Worm (Caenorhabditis elegans): ENCODE measurements around the gene fbxa-182.

The fbxa-182 gene

DNA sequence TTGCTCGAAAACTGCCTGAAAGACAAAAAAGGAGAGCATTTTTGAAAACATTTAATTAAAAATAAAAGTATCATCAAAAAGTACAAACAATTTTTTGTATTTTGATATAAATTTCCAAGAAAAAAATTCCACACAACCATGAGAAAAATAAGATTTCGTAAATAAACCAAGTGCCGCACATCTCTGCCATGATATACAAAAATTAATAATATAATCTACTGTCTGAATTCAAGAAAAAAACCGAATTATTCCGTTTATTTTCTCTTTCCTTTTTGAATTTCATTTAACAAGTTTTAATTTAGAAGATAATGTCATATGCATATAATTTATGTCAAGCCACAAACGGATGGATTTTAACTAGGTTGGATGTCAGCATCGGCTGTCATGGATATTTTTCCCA is 9.4 kb upstream of the fbxa-182 start, which contains the start of gene F42G2.2:
Gene F42G2.2, plus strand, starts transcription at position 301 of the 400 bp plus-strand sequence.
- no peak for TF ChIP-seq unc-62 (GFP tag; optimal IDR thresholded peaks at IDR 0.05)

DNA sequence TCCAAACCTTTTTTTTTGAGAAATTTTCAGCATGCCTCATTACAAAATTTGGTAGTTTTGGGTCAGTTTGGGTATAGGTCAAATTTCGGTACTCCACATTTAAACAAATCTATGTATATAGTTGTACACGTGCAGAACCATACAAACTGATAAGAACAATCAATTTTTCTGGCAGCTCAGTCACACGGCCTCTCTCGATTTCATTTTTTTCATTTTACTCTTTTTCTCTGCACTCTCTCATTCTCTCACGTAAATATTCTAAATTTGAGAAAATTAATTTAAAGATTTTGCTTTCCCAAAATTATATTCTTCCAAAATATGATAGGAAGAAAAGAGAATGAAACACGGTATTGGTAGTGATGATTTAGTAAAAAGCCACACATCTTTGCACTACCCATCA is 8.6 kb upstream of the fbxa-182 start:
- no peak for TF ChIP-seq unc-62 (GFP tag; optimal IDR thresholded peaks at IDR 0.05)

DNA sequence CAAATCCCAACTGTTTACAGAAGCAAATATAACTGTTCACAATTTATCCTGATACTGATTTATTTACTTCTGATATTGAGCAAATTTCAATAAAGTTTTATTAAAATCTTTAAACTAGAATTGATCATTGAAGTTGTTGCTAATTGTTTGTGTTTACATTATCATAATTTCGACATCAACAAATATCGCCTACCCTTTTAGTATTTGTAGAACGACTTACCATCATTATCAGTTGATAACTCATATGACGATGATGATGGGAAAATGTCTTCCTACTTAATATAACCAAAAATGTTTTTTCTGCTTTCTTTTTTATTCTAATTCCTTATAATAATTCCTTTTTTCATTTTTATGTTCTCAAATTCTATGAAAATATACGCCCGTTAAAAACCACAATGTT is 8.1 kb upstream of the fbxa-182 start:
- TF ChIP-seq unc-62 (GFP tag; optimal IDR thresholded peaks at IDR 0.05) = no peak

DNA sequence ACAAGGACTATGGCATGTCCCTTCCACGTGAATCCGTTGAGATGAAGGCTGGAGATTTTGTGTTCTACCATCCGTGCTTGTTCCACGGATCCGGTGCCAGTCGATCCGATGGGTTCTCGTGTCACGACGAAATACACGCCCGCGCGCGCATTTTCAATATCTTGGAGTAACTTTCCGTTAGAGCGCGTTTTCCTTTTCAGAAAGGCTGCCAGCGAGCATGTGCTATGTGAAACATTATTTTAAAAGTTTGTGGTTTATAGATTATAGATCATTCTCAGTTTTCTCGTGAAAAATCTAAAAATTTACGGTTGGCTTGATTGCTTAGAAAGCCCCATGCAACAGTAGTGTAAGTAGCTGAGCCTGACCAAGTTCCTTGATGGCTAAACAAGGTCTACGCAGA is 6.3 kb upstream of the fbxa-182 start, which contains the start of gene fbxc-20:
Gene fbxc-20, plus strand, starts transcription at position 301 of the 400 bp plus-strand sequence.
- no peak for TF ChIP-seq unc-62 (GFP tag; optimal IDR thresholded peaks at IDR 0.05)

DNA sequence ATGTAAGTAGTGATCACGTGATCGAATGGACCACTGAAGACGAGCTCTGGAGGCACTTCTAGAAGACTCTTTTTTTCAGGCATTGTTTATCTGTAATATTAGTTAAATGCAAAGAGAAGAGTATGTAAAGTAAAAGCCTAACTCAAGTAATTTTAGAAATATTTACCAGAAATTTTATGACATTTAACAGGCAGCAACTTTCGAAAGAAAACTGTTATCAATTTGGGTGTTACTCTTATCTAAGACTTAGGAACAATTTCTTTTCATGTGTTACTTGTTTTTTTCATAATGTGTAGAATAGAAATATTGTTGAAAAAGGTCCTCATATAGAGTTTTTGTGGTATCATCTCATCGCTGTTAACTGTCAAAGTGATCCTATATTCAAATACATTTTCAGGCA is 5.3 kb upstream of the fbxa-182 start, which contains the start of the genes F42G2.5 and F42G2.7:
Gene F42G2.5, minus strand, starts transcription at position 101 of the 400 bp plus-strand sequence.
Gene F42G2.7, plus strand, starts transcription at position 270 of the 400 bp plus-strand sequence.
- no peak for TF ChIP-seq unc-62 (GFP tag; optimal IDR thresholded peaks at IDR 0.05)

DNA sequence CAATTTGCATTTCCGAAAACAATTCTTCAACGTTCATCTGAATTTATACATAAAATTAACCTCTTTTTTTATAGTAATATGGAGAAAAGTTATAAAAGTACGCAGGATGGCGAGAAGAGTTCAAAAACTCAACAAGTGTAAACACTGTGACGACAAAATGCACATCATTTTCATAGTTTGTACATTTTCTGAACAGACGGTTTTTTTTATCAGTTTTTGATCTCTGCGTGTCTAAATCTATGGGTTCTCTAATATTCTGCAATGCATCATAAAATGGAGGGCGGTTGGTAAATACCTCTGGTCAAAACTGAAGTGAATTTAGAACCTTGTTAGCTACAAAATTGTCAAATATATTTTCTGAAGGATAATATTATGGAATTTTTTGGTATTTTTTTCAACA is 2.9 kb upstream of the fbxa-182 start, which contains the start of gene fbxa-4:
Gene fbxa-4, minus strand, starts transcription at position 93 of the 400 bp plus-strand sequence.
- no peak for TF ChIP-seq unc-62 (GFP tag; optimal IDR thresholded peaks at IDR 0.05)

DNA sequence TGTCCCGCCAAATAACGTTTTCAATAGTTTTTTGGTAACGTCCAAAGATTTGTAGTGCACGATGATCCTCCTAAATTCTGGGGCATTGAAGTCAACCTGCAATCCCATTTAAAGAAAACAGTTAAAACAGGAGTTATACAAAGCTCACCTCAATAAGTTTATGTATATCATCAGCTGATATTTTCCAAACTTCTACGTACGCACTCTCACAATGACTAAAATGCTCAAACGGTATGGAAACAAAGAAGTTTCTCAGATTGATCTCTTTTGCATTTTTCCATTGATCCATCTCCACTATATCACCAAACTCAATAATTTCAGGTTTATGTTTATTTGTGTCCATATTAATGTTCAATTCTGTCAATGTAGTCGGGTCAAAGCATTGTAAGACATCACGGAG is 994 bp downstream of the fbxa-182 start:
- no peak for TF ChIP-seq unc-62 (GFP tag; optimal IDR thresholded peaks at IDR 0.05)

DNA sequence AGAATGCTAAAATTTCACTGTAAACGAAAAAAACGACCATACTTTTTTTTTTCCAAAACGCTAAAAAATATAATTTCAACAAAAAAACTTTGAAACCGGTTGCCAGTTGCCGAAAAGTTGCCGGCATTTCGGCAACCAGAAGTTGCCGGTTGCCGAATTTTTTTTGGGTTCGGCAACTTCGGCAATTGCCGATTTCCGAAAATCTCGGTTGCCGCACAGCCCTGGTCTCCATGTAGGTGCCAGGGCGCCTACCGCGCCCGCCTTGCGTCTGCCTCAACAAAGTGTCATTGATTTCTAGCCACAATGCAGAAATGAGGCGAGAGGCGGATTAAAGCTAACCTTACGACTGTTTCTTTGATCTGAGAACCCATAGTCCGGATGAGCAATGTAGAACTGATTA is 1.5 kb downstream of the fbxa-182 start:
- no peak for TF ChIP-seq unc-62 (GFP tag; optimal IDR thresholded peaks at IDR 0.05)

DNA sequence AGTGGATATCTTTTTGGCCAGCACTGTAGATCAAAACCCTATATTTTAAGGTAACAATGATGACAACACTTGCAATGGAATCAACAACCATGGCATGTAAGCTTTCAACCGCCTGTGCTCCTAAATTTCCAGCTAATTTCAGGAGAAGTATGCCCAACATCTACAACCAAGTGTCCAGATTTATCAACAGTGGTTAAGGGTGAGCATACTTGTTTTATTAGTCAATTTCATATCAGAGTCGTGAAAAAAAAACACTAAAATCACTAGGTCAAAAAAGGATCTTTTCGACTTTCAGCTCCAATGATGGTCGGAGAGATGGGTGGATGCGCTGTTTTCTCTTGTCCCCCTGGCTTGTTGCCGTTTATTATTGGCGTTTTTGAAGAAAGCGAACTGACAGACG is 8.6 kb downstream of the fbxa-182 start, which contains the start of gene F16G10.1:
Gene F16G10.1, plus strand, starts transcription at position 301 of the 400 bp plus-strand sequence.
- TF ChIP-seq unc-62 (GFP tag; optimal IDR thresholded peaks at IDR 0.05) = no peak

DNA sequence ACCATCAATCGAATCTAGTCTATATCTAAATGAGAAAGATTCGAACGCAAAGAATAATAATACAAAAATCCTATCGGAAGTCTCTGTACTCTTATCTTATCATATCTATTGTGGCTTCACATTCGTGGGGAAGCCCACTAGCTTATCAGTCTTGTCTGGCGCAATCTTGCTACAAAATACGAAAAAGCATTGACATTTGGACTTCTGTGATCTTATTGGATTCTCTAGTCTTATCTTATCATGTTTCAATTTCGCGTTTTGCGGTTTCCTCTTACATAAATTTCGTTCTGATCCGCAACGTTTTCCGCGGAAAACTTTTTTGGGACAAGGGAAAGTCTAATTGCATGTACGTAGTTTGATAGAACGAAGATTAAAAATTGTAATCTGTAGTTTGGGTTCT is 12.7 kb downstream of the fbxa-182 start:
- no peak for TF ChIP-seq unc-62 (GFP tag; optimal IDR thresholded peaks at IDR 0.05)

DNA sequence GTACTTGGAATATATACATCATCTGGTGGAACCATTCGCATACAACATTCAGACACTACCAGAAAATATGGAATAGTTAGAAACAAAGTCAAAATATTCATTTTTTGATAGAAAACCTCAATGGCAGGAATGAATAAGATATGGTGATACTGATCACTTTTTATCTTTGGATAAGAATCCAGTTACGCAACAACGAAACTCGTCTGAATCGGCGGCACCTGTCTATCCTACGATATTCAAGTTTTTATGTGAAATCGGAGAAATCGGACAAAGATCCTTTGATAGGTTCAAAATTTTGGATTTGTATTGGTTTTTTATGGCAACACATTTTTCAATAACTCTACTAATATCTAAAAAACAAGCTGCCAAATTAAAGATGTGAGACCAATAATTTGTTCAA is 13.7 kb downstream of the fbxa-182 start, which contains the start of gene F16G10.14:
Gene F16G10.14, minus strand, starts transcription at position 101 of the 400 bp plus-strand sequence.
- no peak for TF ChIP-seq unc-62 (GFP tag; optimal IDR thresholded peaks at IDR 0.05)

DNA sequence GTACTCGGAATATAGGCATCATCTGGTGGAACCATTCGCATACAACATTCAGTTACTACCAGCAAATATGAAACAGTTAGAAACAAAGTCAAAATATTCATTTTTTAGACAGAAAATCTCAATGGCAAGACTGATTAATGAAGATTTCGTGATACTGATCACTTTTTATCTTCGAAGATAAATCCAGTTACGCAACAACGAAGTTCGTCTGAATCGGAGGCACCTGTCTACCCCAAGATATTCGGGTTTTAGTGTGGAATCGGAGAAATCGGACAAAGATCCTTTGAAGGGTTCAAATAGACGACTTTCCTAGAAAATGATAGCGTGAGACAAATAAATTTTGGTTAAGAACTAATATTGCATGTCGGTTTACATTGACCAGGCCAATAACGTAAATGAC is 16.7 kb downstream of the fbxa-182 start, which contains the start of gene F16G10.13:
Gene F16G10.13, minus strand, starts transcription at position 101 of the 400 bp plus-strand sequence.
- no peak for TF ChIP-seq unc-62 (GFP tag; optimal IDR thresholded peaks at IDR 0.05)

DNA sequence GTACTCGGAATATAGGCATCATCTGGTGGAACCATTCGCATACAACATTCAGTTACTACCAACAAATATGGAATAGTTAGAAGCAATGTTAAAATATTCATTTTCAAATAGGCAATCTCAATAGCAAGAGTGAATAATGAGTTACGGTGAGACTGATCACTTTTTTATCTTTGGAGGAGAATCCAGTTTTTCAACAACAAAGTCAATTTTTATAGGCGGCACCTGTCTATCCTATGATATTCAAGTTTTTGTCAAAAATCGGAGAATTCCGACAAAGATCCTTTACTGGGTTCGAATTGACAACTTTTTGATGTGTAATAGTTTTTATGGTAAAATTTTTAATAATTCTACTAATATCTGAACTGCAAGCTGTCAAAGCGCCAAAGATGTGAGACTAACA is 18.7 kb downstream of the fbxa-182 start, which contains the start of gene F16G10.11:
Gene F16G10.11, minus strand, starts transcription at position 101 of the 400 bp plus-strand sequence.
- TF ChIP-seq unc-62 (GFP tag; optimal IDR thresholded peaks at IDR 0.05) = no peak

DNA sequence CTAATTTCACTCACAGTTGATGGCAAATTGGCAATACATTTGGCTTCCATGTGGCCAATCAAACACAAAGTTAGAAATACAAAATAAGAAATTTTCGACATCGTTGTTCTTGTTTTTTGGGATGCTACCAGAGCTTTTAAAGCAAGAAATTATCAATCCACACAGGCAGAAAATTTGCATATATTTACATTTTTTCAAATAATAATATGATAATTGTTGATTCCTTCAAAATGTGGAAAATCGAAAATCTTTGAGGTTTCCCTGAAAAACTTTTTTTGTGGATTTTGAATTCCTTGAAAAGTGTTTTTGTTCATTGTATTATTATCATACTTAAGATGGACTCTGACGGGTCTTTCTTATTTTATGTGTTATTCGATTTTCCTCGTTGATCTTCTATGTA is 21.7 kb downstream of the fbxa-182 start, which contains the start of gene F16G10.10:
Gene F16G10.10, minus strand, starts transcription at position 101 of the 400 bp plus-strand sequence.
- no peak for TF ChIP-seq unc-62 (GFP tag; optimal IDR thresholded peaks at IDR 0.05)

DNA sequence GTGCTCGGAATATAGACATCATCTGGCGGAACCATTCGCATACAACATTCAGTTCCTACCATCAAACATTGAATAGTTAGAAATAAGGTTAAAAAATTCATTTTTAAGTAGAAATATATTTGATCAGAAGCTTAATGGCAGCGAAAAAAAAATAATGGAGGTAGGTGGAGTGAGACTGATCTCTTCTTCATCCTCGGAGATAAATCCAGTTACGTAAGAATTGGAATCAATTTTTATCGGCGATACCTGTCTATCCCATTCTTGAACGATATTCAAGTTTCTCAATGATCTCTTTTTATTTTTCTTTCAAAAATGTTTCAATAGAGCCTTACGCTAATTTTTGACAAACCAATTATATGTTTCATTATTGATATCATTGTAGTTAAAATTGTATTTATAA is 27.1 kb downstream of the fbxa-182 start, which contains the start of gene F16G10.9:
Gene F16G10.9, minus strand, starts transcription at position 101 of the 400 bp plus-strand sequence.
- no peak for TF ChIP-seq unc-62 (GFP tag; optimal IDR thresholded peaks at IDR 0.05)

DNA sequence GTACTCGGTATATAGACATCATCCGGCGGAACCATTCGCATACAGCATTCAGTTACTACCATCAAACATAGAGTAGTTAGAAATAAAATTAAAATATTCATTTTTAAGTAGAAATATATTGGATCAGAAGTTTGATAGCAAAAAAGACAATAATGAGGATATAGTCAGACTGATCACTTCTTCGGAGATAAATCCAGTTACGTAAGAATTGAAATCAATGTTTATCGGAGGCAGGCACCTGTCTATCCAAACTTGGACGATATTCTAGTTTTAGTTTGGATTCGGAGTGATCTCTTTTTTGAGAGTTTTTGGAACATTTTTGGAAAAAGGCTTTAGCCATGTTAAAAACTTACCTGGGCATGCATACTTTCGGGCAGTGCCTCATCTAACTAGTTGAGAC is 29.2 kb downstream of the fbxa-182 start, which contains the start of gene F16G10.8:
Gene F16G10.8, minus strand, starts transcription at position 101 of the 400 bp plus-strand sequence.
- TF ChIP-seq unc-62 (GFP tag; optimal IDR thresholded peaks at IDR 0.05) = no peak

DNA sequence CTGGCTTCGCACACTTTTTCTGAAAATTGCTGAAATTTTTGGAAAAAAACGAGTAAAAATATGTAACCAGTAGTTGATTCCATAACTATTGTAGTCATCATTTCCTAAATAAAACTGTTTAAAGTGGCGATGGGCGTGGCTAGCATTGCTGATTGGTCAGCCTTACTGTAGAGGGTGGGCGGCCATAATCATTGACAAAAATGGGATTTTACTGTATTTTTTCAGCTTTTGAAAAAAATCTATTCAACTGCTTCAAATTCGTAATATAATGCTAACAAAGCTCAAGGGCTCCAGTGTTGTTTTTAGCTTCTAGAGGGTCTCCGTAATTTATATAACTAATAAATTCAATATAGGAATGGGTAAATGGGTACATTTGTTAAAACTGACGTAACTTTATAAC is 32.4 kb downstream of the fbxa-182 start, which contains the start of gene F16G10.7:
Gene F16G10.7, minus strand, starts transcription at position 101 of the 400 bp plus-strand sequence.
- TF ChIP-seq unc-62 (GFP tag; optimal IDR thresholded peaks at IDR 0.05) = no peak
